Worm (Caenorhabditis elegans): ENCODE data around the gene F57C7.4.

DNA sequence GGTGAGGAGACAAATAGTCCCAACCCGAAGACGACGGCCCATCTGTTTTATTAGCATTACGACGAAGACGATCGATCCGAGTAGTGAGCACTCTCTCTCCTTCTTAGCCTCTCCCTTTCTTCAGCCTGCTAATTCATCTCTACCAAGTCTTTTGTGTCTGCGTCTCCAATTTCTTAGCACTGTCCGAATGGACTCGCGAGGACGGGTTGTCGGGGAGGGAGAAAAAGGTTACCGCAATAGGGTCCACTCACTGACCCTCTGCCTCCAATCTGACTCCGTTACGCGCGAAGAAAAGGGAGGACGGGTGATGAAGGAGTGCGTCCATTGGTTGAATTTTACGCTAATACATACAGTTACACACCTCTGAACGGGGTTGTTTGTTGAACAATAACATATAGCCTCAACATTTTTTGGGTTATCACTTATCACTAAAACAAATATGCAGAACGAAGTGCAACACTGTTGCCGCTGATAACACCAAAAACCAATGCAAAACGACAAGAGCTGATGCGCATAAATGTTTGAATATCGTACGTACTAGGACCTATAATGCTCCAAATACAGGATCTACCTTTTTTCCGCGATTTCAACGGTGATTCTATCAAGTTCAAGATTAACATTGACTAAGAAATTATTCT lies 8.3 kb upstream of the F57C7.4 start:
- peak; percentile 45 for TF ChIP-seq F13C5.2 (tag; optimal IDR thresholded peaks at IDR 0.05)
- no peak for TF ChIP-seq ama-1 (optimal IDR thresholded peaks at IDR 0.05)
- no peak for TF ChIP-seq ceh-36 (tag; optimal IDR thresholded peaks at IDR 0.05)
- peak; percentile 67 for TF ChIP-seq hmg-4 (GFP tag; optimal IDR thresholded peaks at IDR 0.05)
- TF ChIP-seq sea-1 (GFP tag; conservative IDR thresholded peaks at IDR 0.05) = no peak
- no peak for TF ChIP-seq tbx-11 (GFP tag; IDR thresholded peaks at IDR 0.05)
- no peak for TF ChIP-seq hnd-1 (tag; optimal IDR thresholded peaks at IDR 0.05)
- TF ChIP-seq B0310.2 (tag; optimal IDR thresholded peaks at IDR 0.05) = peak; percentile 33
- no peak for TF ChIP-seq pes-1 (GFP tag; IDR thresholded peaks at IDR 0.05)
- TF ChIP-seq ceh-13 (GFP tag; optimal IDR thresholded peaks at IDR 0.05) = no peak
- TF ChIP-seq aly-1 (tag; optimal IDR thresholded peaks at IDR 0.05) = no peak
- no peak for TF ChIP-seq flt-1 (GFP tag; IDR thresholded peaks at IDR 0.05)
- no peak for TF ChIP-seq ets-7 (tag; optimal IDR thresholded peaks at IDR 0.05)
